Worm (Caenorhabditis elegans) whole organism, L3 larva: Measurements from ENCODE around the gene daf-42.

Experiments
- R02D3.7 ChIP-seq: fragments of 150-350 bp; optimal IDR thresholded peaks from 2 replicates; lab custom pipeline; 2014; ENCODE audit warnings: missing biosample characterization, missing genetic modification characterization
- aly-2 ChIP-seq: fragments of 150-350 bp; optimal IDR thresholded peaks from 2 replicates; lab custom pipeline; 2014; ENCODE audit warnings: missing biosample characterization, missing genetic modification characterization
- ama-1 ChIP-seq: fragments of 150-350 bp; optimal IDR thresholded peaks from 2 replicates; lab custom pipeline; 2018
- ceh-16 ChIP-seq: sonication (generic microtip); optimal IDR thresholded peaks from 2 replicates; lab custom pipeline; 2017; ENCODE audit warnings: missing biosample characterization, missing genetic modification characterization
- ceh-28 ChIP-seq: fragments of 150-350 bp; optimal IDR thresholded peaks from 2 replicates; lab custom pipeline; 2014; ENCODE audit warnings: missing biosample characterization, missing genetic modification reagents, missing genetic modification characterization
- ceh-82 ChIP-seq: fragments of 150-350 bp; optimal IDR thresholded peaks from 2 replicates; lab custom pipeline; 2014; ENCODE audit warnings: missing biosample characterization, missing genetic modification characterization
- elt-2 ChIP-seq: sonication (generic microtip); optimal IDR thresholded peaks from 2 replicates; lab custom pipeline; 2016; ENCODE audit warnings: missing genetic modification reagents, mild to moderate bottlenecking, missing genetic modification characterization, missing compliant biosample characterization
- fkh-2 ChIP-seq: fragments of 150-350 bp; optimal IDR thresholded peaks from 2 replicates; lab custom pipeline; 2014; ENCODE audit warnings: missing biosample characterization, missing genetic modification reagents, missing genetic modification characterization
- lsy-12 ChIP-seq: sonication (generic microtip); optimal IDR thresholded peaks from 2 replicates; lab custom pipeline; 2016; ENCODE audit warnings: mild to moderate bottlenecking, missing genetic modification characterization, missing compliant biosample characterization
- nhr-25 ChIP-seq: sonication (generic microtip); optimal IDR thresholded peaks from 2 replicates; lab custom pipeline; 2017; ENCODE audit warnings: missing biosample characterization, missing genetic modification characterization
- nhr-77 ChIP-seq: fragments of 150-350 bp; optimal IDR thresholded peaks from 2 replicates; lab custom pipeline; 2014; ENCODE audit warnings: missing biosample characterization, missing genetic modification characterization
- pha-4 ChIP-seq: fragments of 150-350 bp; optimal IDR thresholded peaks from 2 replicates; lab custom pipeline; 2014; ENCODE audit warnings: missing biosample characterization, missing genetic modification reagents, missing genetic modification characterization
- pqm-1 ChIP-seq: fragments of 150-350 bp; optimal IDR thresholded peaks from 2 replicates; lab custom pipeline; 2017; ENCODE audit warnings: missing biosample characterization, missing genetic modification characterization, inconsistent platforms
- ztf-11 ChIP-seq: fragments of 150-350 bp; optimal IDR thresholded peaks from 2 replicates; lab custom pipeline; 2014; ENCODE audit warnings: missing biosample characterization, missing genetic modification characterization

DNA sequence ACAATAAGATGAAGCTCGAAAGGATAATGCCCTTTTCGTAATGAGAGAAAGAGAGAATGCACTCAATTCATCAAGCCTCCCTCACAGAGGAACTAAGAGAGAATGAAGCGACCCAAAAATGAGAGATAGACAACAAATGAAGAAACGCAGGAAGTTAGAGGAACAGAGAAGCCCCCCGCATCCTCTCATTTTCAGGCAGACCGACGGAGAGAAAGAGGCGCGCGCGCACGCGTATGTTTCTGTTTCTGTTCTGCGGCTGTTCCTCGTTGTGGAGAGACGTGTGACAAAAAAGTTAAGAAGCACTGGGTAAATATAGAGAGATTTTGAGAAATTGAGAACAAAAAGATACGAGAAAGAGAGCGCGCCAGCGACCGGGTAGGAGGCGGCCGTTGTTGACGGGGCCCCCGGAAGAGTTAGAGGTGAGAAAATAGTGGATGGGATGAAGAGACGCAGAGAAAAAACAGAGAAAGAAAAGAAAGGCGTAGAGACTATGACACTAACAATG lies 26.7 kb downstream of the daf-42 start:
- TF ChIP-seq ceh-82 (tag; lab: Kevin White, UChicago) (peak; percentile 51), pqm-1 (tag; lab: Kevin White, UChicago) (peak; percentile 51), nhr-77 (tag; lab: Kevin White, UChicago) (no peak), lsy-12 (tag; lab: Kevin White, UChicago) (peak; percentile 75), ceh-16 (tag; lab: Kevin White, UChicago) (no peak), pha-4 (tag; lab: Kevin White, UChicago) (peak; percentile 84), elt-2 (tag; lab: Kevin White, UChicago) (peak; percentile 69), aly-2 (tag; lab: Kevin White, UChicago) (no peak), R02D3.7 (peak; percentile 43), ceh-28 (tag; lab: Kevin White, UChicago) (peak; percentile 73), ama-1 (lab: Kevin White, UChicago) (no peak), nhr-25 (peak; percentile 8), fkh-2 (tag; lab: Kevin White, UChicago) (no peak), ztf-11 (tag; lab: Kevin White, UChicago) (no peak)
